Fruit fly (Drosophila melanogaster): ENCODE data around the gene CG7194.
A peak's percentile ranks its signal among the peaks of the same experiment; 100 is the strongest.

The CG7194 gene

dm6 chr3L:8299224-8300130 lies 4.4 kb downstream of the CG7194 start, which contains the start of the genes Arl5 and CG13671 (continued):
- TF ChIP-seq Sin3A (optimal IDR thresholded peaks at IDR 0.05) (peak; percentile 67), CG3838 (GFP tag; optimal IDR thresholded peaks at IDR 0.05) (no peak), CG11723 (GFP tag; optimal IDR thresholded peaks at IDR 0.05) (peak; percentile 45), so (GFP tag; IDR thresholded peaks at IDR 0.05) (peak; percentile 59; the same call in 1 of the 3 replicates), disco-r (GFP tag; optimal IDR thresholded peaks at IDR 0.05) (no peak), Scr (GFP tag; IDR thresholded peaks at IDR 0.05; ENCODE audit: partially characterized antibody) (peak; percentile 82), lola (GFP tag; optimal IDR thresholded peaks at IDR 0.05) (peak in 2 of 3 experiments; percentile 16 to 60), esg (GFP tag; conservative IDR thresholded peaks at IDR 0.05) (peak; percentile 67), ssp (GFP tag; IDR thresholded peaks at IDR 0.05) (peak; percentile 72), Adf1 (GFP tag; IDR thresholded peaks at IDR 0.05) (peak; percentile 21), CoRest (tag; optimal IDR thresholded peaks at IDR 0.05) (peak; percentile 64), Lim3 (GFP tag; IDR thresholded peaks at IDR 0.05) (no peak), CG9609 (GFP tag; optimal IDR thresholded peaks at IDR 0.05) (peak; percentile 67), usp (GFP tag; optimal IDR thresholded peaks at IDR 0.05) (no peak), CG16813 (GFP tag; IDR thresholded peaks at IDR 0.05; ENCODE audit: partially characterized antibody) (peak; percentile 77), unc-4 (GFP tag; IDR thresholded peaks at IDR 0.05; ENCODE audit: partially characterized antibody) (peak; percentile 80), Ptx1 (GFP tag; IDR thresholded peaks at IDR 0.05) (peak; percentile 91), H2.0 (GFP tag; IDR thresholded peaks at IDR 0.05) (peak; percentile 76), Mes4 (GFP tag; optimal IDR thresholded peaks at IDR 0.05) (peak; percentile 15), cwo (GFP tag; optimal IDR thresholded peaks at IDR 0.05) (peak; percentile 44), CG8089 (GFP tag; optimal IDR thresholded peaks at IDR 0.05) (peak; percentile 24), run (tag; optimal IDR thresholded peaks at IDR 0.05) (no peak), CG11085 (GFP tag; IDR thresholded peaks at IDR 0.05) (peak; percentile 71), CG5180 (GFP tag; optimal IDR thresholded peaks at IDR 0.05) (no peak), Antp (GFP tag; optimal IDR thresholded peaks at IDR 0.05) (peak; percentile 61), luna (GFP tag; optimal IDR thresholded peaks at IDR 0.05) (peak; percentile 58), Oli (tag; optimal IDR thresholded peaks at IDR 0.05) (peak; percentile 46), D19A (tag; optimal IDR thresholded peaks at IDR 0.05) (no peak), nerfin-2 (GFP tag; IDR thresholded peaks at IDR 0.05; ENCODE audit: partially characterized antibody) (no peak; the same call in 1 of the 2 replicates), Nf-YB (GFP tag; optimal IDR thresholded peaks at IDR 0.05) (peak; percentile 29), Hr39 (optimal IDR thresholded peaks at IDR 0.05) (no peak), cad (GFP tag; optimal IDR thresholded peaks at IDR 0.05) (no peak), CG6175 (GFP tag; IDR thresholded peaks at IDR 0.05) (0 out of 3 replicates have a peak, but pooled peaks have one; percentile 42), CG4328 (GFP tag; optimal IDR thresholded peaks at IDR 0.05) (peak; percentile 27), hkb (optimal IDR thresholded peaks at IDR 0.05) (no peak), hkb (GFP tag; IDR thresholded peaks at IDR 0.05) (peak; percentile 73), CG4617 (GFP tag; optimal IDR thresholded peaks at IDR 0.05; ENCODE audit: borderline replicate concordance) (peak; percentile 87), ci (GFP tag; IDR thresholded peaks at IDR 0.05) (peak; percentile 84), slou (GFP tag; optimal IDR thresholded peaks at IDR 0.05) (peak; percentile 79), CG4282 (GFP tag; optimal IDR thresholded peaks at IDR 0.05) (peak; percentile 46), dimm (GFP tag; IDR thresholded peaks at IDR 0.05) (no peak), CG11695 (GFP tag; IDR thresholded peaks at IDR 0.05) (peak; percentile 75; the same call in 2 of the 3 replicates), CG10565 (GFP tag; optimal IDR thresholded peaks at IDR 0.05) (no peak), corto (GFP tag; optimal IDR thresholded peaks at IDR 0.05) (no peak), chn (GFP tag; optimal IDR thresholded peaks at IDR 0.05) (peak; percentile 78), maf-S (GFP tag; optimal IDR thresholded peaks at IDR 0.05) (peak; percentile 55), org-1 (GFP tag; optimal IDR thresholded peaks at IDR 0.05) (peak; percentile 28), Vsx1 (GFP tag; optimal IDR thresholded peaks at IDR 0.05) (peak; percentile 99), CG13424 (tag; optimal IDR thresholded peaks at IDR 0.05) (peak; percentile 47)

All from whole organism, embryonic.